Fruit fly (Drosophila melanogaster) whole organism, adult: ENCODE measurements around the gene nac.

Experiments
- CG11617 ChIP-seq: fragments of 200-800 bp; sonication (Bioruptor generic); optimal IDR thresholded peaks from 2 replicates; lab custom pipeline; 2017; ENCODE audit warnings: mild to moderate bottlenecking, missing biosample characterization, missing genetic modification reagents, missing genetic modification characterization
- CG12768 ChIP-seq: fragments of 200-800 bp; sonication (Bioruptor generic); optimal IDR thresholded peaks from 2 replicates; lab custom pipeline; 2017; ENCODE audit warnings: missing biosample characterization, missing genetic modification characterization, mild to moderate bottlenecking, moderate library complexity, missing genetic modification reagents
- CG14711 ChIP-seq: fragments of 200-800 bp; sonication (Bioruptor generic); optimal IDR thresholded peaks from 2 replicates; lab custom pipeline; 2018; ENCODE audit warnings: missing biosample characterization, mild to moderate bottlenecking, missing genetic modification characterization, moderate library complexity
- CG1620 ChIP-seq: fragments of 200-800 bp; sonication (Bioruptor generic); optimal IDR thresholded peaks from 2 replicates; lab custom pipeline; 2016; ENCODE audit warnings: missing biosample characterization, missing genetic modification characterization
- CG33017 ChIP-seq: fragments of 200-800 bp; sonication (Bioruptor generic); optimal IDR thresholded peaks from 2 replicates; lab custom pipeline; 2018; ENCODE audit warnings: missing biosample characterization, mild to moderate bottlenecking, missing genetic modification characterization, moderate library complexity
- CG5204 ChIP-seq: fragments of 200-800 bp; sonication (Bioruptor generic); optimal IDR thresholded peaks from 2 replicates; lab custom pipeline; 2016; ENCODE audit warnings: missing biosample characterization, missing genetic modification characterization
- CG7045 ChIP-seq: fragments of 200-800 bp; sonication (Bioruptor generic); optimal IDR thresholded peaks from 2 replicates; lab custom pipeline; 2017; ENCODE audit warnings: missing biosample characterization, mild to moderate bottlenecking, missing genetic modification characterization
- CG7101 ChIP-seq: fragments of 200-800 bp; sonication (Bioruptor generic); optimal IDR thresholded peaks from 2 replicates; lab custom pipeline; 2018; ENCODE audit warnings: missing biosample characterization, mild to moderate bottlenecking, missing genetic modification characterization, moderate library complexity
- Clk ChIP-seq: fragments of 200-800 bp; sonication (Bioruptor generic); optimal IDR thresholded peaks from 2 replicates; lab custom pipeline; 2017; ENCODE audit warnings: missing biosample characterization, missing genetic modification characterization
- Crg-1 ChIP-seq: fragments of 200-800 bp; sonication (Bioruptor generic); optimal IDR thresholded peaks from 2 replicates; lab custom pipeline; 2016; ENCODE audit warnings: missing biosample characterization, missing genetic modification characterization
- Hr96 ChIP-seq: fragments of 200-800 bp; sonication (Bioruptor generic); optimal IDR thresholded peaks from 2 replicates; lab custom pipeline; 2016; ENCODE audit warnings: missing biosample characterization, missing genetic modification characterization
- Mnt ChIP-seq: fragments of 200-800 bp; sonication (Bioruptor generic); optimal IDR thresholded peaks from 2 replicates; lab custom pipeline; 2016; ENCODE audit warnings: missing biosample characterization, mild to moderate bottlenecking, missing genetic modification characterization
- bab1 ChIP-seq: fragments of 200-800 bp; sonication (Bioruptor generic); optimal IDR thresholded peaks from 3 replicates; lab custom pipeline; 2019; ENCODE audit warnings: missing biosample characterization, mild to moderate bottlenecking, missing genetic modification characterization, moderate library complexity
- cic ChIP-seq: fragments of 200-800 bp; sonication (Bioruptor generic); optimal IDR thresholded peaks from 2 replicates; lab custom pipeline; 2017; ENCODE audit warnings: missing biosample characterization, mild to moderate bottlenecking, missing genetic modification characterization, moderate library complexity
- cnc ChIP-seq, 2 experiments: fragments of >200 bp; optimal IDR thresholded peaks; 2 replicates each; lab custom pipeline; 2017
- kay ChIP-seq: fragments of 200-800 bp; sonication (Bioruptor generic); peaks from one replicate; lab custom pipeline; 2016; ENCODE audit warnings: missing biosample characterization, missing genetic modification characterization, borderline replicate concordance
- ovo ChIP-seq: fragments of 200-800 bp; sonication (Bioruptor generic); optimal IDR thresholded peaks from 2 replicates; lab custom pipeline; 2016; ENCODE audit warnings: missing biosample characterization, missing genetic modification characterization
- pad ChIP-seq: fragments of 200-800 bp; sonication (Bioruptor generic); optimal IDR thresholded peaks from 3 replicates; lab custom pipeline; 2017; ENCODE audit warnings: missing biosample characterization, missing genetic modification characterization, mild to moderate bottlenecking, moderate library complexity, missing genetic modification reagents
- tj ChIP-seq: fragments of 200-800 bp; sonication (Bioruptor generic); optimal IDR thresholded peaks from 3 replicates; lab custom pipeline; 2017; ENCODE audit warnings: missing biosample characterization, mild to moderate bottlenecking, missing genetic modification characterization, moderate library complexity
- toe ChIP-seq: fragments of 200-800 bp; sonication (Bioruptor generic); optimal IDR thresholded peaks from 2 replicates; lab custom pipeline; 2016; ENCODE audit warnings: missing biosample characterization, missing genetic modification characterization

The nac gene

dm6 chr3R:8300928-8301752 lies 2.7 kb downstream of the nac start, which contains the start of the genes CG9626 and mRpL1:
Gene CG9626 (minus strand): TSS chr3R:8300978.
Gene mRpL1 (plus strand): TSS chr3R:8301440.
- TF ChIP-seq CG11617 (GFP tag; lab: Kevin White, UChicago) (peak; percentile 0), tj (no peak), Crg-1 (no peak), CG7101 (tag; lab: Kevin White, UChicago) (peak; percentile 8), bab1 (GFP tag; lab: Kevin White, UChicago) (peak; percentile 34), cic (GFP tag; lab: Kevin White, UChicago) (no peak), pad (GFP tag; lab: Kevin White, UChicago) (peak; percentile 19), CG14711 (tag; lab: Kevin White, UChicago) (no peak), CG33017 (tag; lab: Kevin White, UChicago) (no peak), Mnt (GFP tag; lab: Kevin White, UChicago) (peak; percentile 50), kay (GFP tag; lab: Kevin White, UChicago) (peak; percentile 73)

dm6 chr3R:8292034-8292433 lies 11.8 kb downstream of the nac start, which contains the start of gene CG31463:
Gene CG31463 (plus strand): TSS chr3R:8292335.
- TF ChIP-seq CG12768 (GFP tag; lab: Kevin White, UChicago) (no peak), CG11617 (GFP tag; lab: Kevin White, UChicago) (no peak), tj (no peak), CG14711 (tag; lab: Kevin White, UChicago) (no peak), Clk (GFP tag; lab: Kevin White, UChicago) (no peak), Hr96 (no peak)

- TF ChIP-seq CG5204 (GFP tag; lab: Kevin White, UChicago) (no peak), cic (GFP tag; lab: Kevin White, UChicago) (no peak), Clk (GFP tag; lab: Kevin White, UChicago) (no peak), Hr96 (no peak), bab1 (GFP tag; lab: Kevin White, UChicago) (no peak), cnc (optimal IDR thresholded peaks at IDR 0.05; lab: Kevin White, UChicago) (no peak), Mnt (GFP tag; lab: Kevin White, UChicago) (no peak)
Measured at dm6 chr3R:8290940-8291339, 12.9 kb downstream of the nac start, which contains the start of gene CG31464. Gene CG31464 (plus strand): TSS chr3R:8291240.

dm6 chr3R:8290478-8290877 lies 13.3 kb downstream of the nac start, which contains the start of gene CG11672:
Gene CG11672 (minus strand): TSS chr3R:8290578.
- TF ChIP-seq Crg-1, result no peak
- no peak for TF ChIP-seq CG7101 (tag; lab: Kevin White, UChicago)
- no peak for TF ChIP-seq CG11617 (GFP tag; lab: Kevin White, UChicago)
- TF ChIP-seq CG14711 (tag; lab: Kevin White, UChicago), result no peak
- TF ChIP-seq CG12768 (GFP tag; lab: Kevin White, UChicago), result no peak
- TF ChIP-seq bab1 (GFP tag; lab: Kevin White, UChicago), result no peak
- no peak for TF ChIP-seq Mnt (GFP tag; lab: Kevin White, UChicago)
- no peak for TF ChIP-seq Hr96
- no peak for TF ChIP-seq ovo
- TF ChIP-seq Clk (GFP tag; lab: Kevin White, UChicago), result no peak
- TF ChIP-seq cic (GFP tag; lab: Kevin White, UChicago), result no peak
- no peak for TF ChIP-seq tj
- TF ChIP-seq kay (GFP tag; lab: Kevin White, UChicago), result no peak
- no peak for TF ChIP-seq pad (GFP tag; lab: Kevin White, UChicago)
- no peak for TF ChIP-seq cnc (optimal IDR thresholded peaks at IDR 0.05; lab: Kevin White, UChicago)
- no peak for TF ChIP-seq CG1620
- no peak for TF ChIP-seq CG7045 (GFP tag; lab: Kevin White, UChicago)
- no peak for TF ChIP-seq toe

dm6 chr3R:8288790-8289189 lies 15.0 kb downstream of the nac start:
- TF ChIP-seq Hr96 (no peak), bab1 (GFP tag; lab: Kevin White, UChicago) (no peak), Crg-1 (no peak), Clk (GFP tag; lab: Kevin White, UChicago) (no peak), kay (GFP tag; lab: Kevin White, UChicago) (no peak), ovo (no peak), cnc (optimal IDR thresholded peaks at IDR 0.05; lab: Kevin White, UChicago) (no peak), CG1620 (no peak), CG7045 (GFP tag; lab: Kevin White, UChicago) (no peak), pad (GFP tag; lab: Kevin White, UChicago) (no peak), cic (GFP tag; lab: Kevin White, UChicago) (no peak)

dm6 chr3R:8287697-8288096 lies 16.1 kb downstream of the nac start, which contains the start of gene Nazo:
Gene Nazo (plus strand): TSS chr3R:8287876.
- no peak for TF ChIP-seq cnc (optimal IDR thresholded peaks at IDR 0.05; lab: Kevin White, UChicago)
- TF ChIP-seq cic (GFP tag; lab: Kevin White, UChicago), result no peak
- TF ChIP-seq toe, result no peak
- no peak for TF ChIP-seq bab1 (GFP tag; lab: Kevin White, UChicago)
- TF ChIP-seq CG14711 (tag; lab: Kevin White, UChicago), result no peak
- TF ChIP-seq Clk (GFP tag; lab: Kevin White, UChicago), result no peak
- no peak for TF ChIP-seq ovo
- TF ChIP-seq Hr96, result no peak
- TF ChIP-seq CG7045 (GFP tag; lab: Kevin White, UChicago), result no peak
- no peak for TF ChIP-seq CG1620
- TF ChIP-seq pad (GFP tag; lab: Kevin White, UChicago), result no peak
- no peak for TF ChIP-seq CG33017 (tag; lab: Kevin White, UChicago)
